Worm (Caenorhabditis elegans) whole organism, young adult: ENCODE measurements around the gene clec-238.

Experiments
- B0019.2 ChIP-seq: fragments of 200-800 bp; sonication (Bioruptor generic); conservative IDR thresholded peaks from 2 replicates; pipeline ENCODE4 v1.3.6; 2022; ENCODE audit warnings: missing genetic modification reagents, missing genetic modification characterization, missing compliant biosample characterization
- B0336.3 ChIP-seq: fragments of 200-800 bp; sonication (Bioruptor generic); IDR thresholded peaks from 2 replicates; pipeline ENCODE4 v1.3.6; 2022; ENCODE audit warnings: missing genetic modification characterization, missing compliant biosample characterization
- C06A6.2 ChIP-seq: fragments of 200-800 bp; sonication (Bioruptor generic); conservative IDR thresholded peaks from 2 replicates; pipeline ENCODE4 v1.3.6; 2022; ENCODE audit warnings: missing genetic modification characterization, missing compliant biosample characterization
- C17E4.6 ChIP-seq: fragments of 200-800 bp; sonication (Bioruptor generic); IDR thresholded peaks from 2 replicates; pipeline ENCODE4 v1.3.6; 2022; ENCODE audit warnings: missing genetic modification reagents, missing genetic modification characterization, missing compliant biosample characterization
- F37B4.10 ChIP-seq: fragments of 200-800 bp; sonication (Bioruptor generic); IDR thresholded peaks from 2 replicates; pipeline ENCODE4 v1.3.6; 2022; ENCODE audit warnings: missing genetic modification characterization, missing compliant biosample characterization
- F49E8.2 ChIP-seq: sonication (generic microtip); optimal IDR thresholded peaks from 3 replicates; lab custom pipeline; 2017; ENCODE audit warnings: missing genetic modification characterization, mild to moderate bottlenecking, missing compliant biosample characterization, antibody characterized with exemption, moderate library complexity; ENCODE audit not compliant: insufficient read depth
- F57C9.4 ChIP-seq: sonication (generic microtip); optimal IDR thresholded peaks from 2 replicates; lab custom pipeline; 2017; ENCODE audit warnings: mild to moderate bottlenecking, missing genetic modification characterization, missing compliant biosample characterization
- K12H6.12 ChIP-seq: fragments of 200-800 bp; sonication (Bioruptor generic); optimal IDR thresholded peaks from 2 replicates; lab custom pipeline; 2018; ENCODE audit warnings: mild to moderate bottlenecking, missing genetic modification characterization, missing compliant biosample characterization
- T07F8.4 ChIP-seq: sonication (generic microtip); optimal IDR thresholded peaks from 2 replicates; lab custom pipeline; 2016; ENCODE audit warnings: mild to moderate bottlenecking, missing genetic modification characterization, moderate library complexity, missing compliant biosample characterization
- T26A5.8 ChIP-seq: sonication (generic microtip); optimal IDR thresholded peaks from 2 replicates; lab custom pipeline; 2016; ENCODE audit warnings: missing genetic modification characterization, missing compliant biosample characterization
- Y53G8AR.9 ChIP-seq: fragments of 200-800 bp; sonication (Bioruptor generic); conservative IDR thresholded peaks from 2 replicates; pipeline ENCODE4 v1.3.6; 2022; ENCODE audit warnings: missing genetic modification reagents, missing genetic modification characterization, missing compliant biosample characterization
- Y67H2A.10 ChIP-seq: fragments of 200-800 bp; sonication (Bioruptor generic); conservative IDR thresholded peaks from 2 replicates; pipeline ENCODE4 v1.3.6; 2022; ENCODE audit warnings: missing genetic modification reagents, missing genetic modification characterization, missing compliant biosample characterization
- Y79H2A.3 ChIP-seq: fragments of 200-800 bp; sonication (Bioruptor generic); conservative IDR thresholded peaks from 2 replicates; pipeline ENCODE4 v1.3.6; 2022; ENCODE audit warnings: missing genetic modification reagents, missing genetic modification characterization, missing compliant biosample characterization
- ZK185.1 ChIP-seq: sonication (generic microtip); optimal IDR thresholded peaks from 2 replicates; lab custom pipeline; 2016; ENCODE audit warnings: mild to moderate bottlenecking, missing genetic modification characterization, missing compliant biosample characterization; ENCODE audit not compliant: poor library complexity, severe bottlenecking
- akir-1 ChIP-seq: fragments of 200-800 bp; sonication (Bioruptor generic); optimal IDR thresholded peaks from 2 replicates; lab custom pipeline; 2018; ENCODE audit warnings: mild to moderate bottlenecking, missing genetic modification characterization, moderate library complexity, missing compliant biosample characterization
- aptf-3 ChIP-seq: fragments of 200-800 bp; sonication (Bioruptor generic); IDR thresholded peaks from 2 replicates; pipeline ENCODE4 v1.3.6; 2022; ENCODE audit warnings: missing genetic modification characterization, missing compliant biosample characterization
- athp-1 ChIP-seq: sonication (generic microtip); optimal IDR thresholded peaks from 2 replicates; lab custom pipeline; 2017; ENCODE audit warnings: mild to moderate bottlenecking, missing genetic modification characterization, missing compliant biosample characterization
- attf-3 ChIP-seq: fragments of 200-800 bp; sonication (Bioruptor generic); conservative IDR thresholded peaks from 2 replicates; pipeline ENCODE4 v1.3.6; 2022; ENCODE audit warnings: missing genetic modification reagents, missing genetic modification characterization, missing compliant biosample characterization
- bed-2 ChIP-seq: fragments of 200-800 bp; sonication (Bioruptor generic); IDR thresholded peaks from 2 replicates; pipeline ENCODE4 v1.3.6; 2022; ENCODE audit warnings: missing genetic modification reagents, missing genetic modification characterization, missing compliant biosample characterization
- ceh-27 ChIP-seq: fragments of 200-800 bp; sonication (Bioruptor generic); optimal IDR thresholded peaks from 2 replicates; lab custom pipeline; 2018; ENCODE audit warnings: mild to moderate bottlenecking, missing genetic modification characterization, moderate library complexity, missing compliant biosample characterization
- ceh-91 ChIP-seq: fragments of 200-800 bp; sonication (Bioruptor generic); IDR thresholded peaks from 2 replicates; pipeline ENCODE4 v1.3.6; 2022; ENCODE audit warnings: missing genetic modification reagents, missing genetic modification characterization, missing compliant biosample characterization
- chd-7 ChIP-seq: sonication (generic microtip); optimal IDR thresholded peaks from 2 replicates; lab custom pipeline; 2016; ENCODE audit warnings: mild to moderate bottlenecking, missing genetic modification characterization, moderate library complexity, missing compliant biosample characterization
- dox-1 ChIP-seq: fragments of 200-800 bp; sonication (Bioruptor generic); IDR thresholded peaks from 2 replicates; pipeline ENCODE4 v1.3.6; 2022; ENCODE audit warnings: missing genetic modification reagents, missing genetic modification characterization, missing compliant biosample characterization
- dpff-1 ChIP-seq: sonication (generic microtip); optimal IDR thresholded peaks from 2 replicates; lab custom pipeline; 2017; ENCODE audit warnings: mild to moderate bottlenecking, missing genetic modification characterization, missing compliant biosample characterization
- hmg-20 ChIP-seq: fragments of 200-800 bp; sonication (Bioruptor generic); IDR thresholded peaks from 2 replicates; pipeline ENCODE4 v1.3.6; 2022; ENCODE audit warnings: missing genetic modification reagents, missing genetic modification characterization, missing compliant biosample characterization
- lag-1 ChIP-seq: fragments of 200-800 bp; sonication (Bioruptor generic); IDR thresholded peaks from 2 replicates; pipeline ENCODE4 v1.3.6; 2022; ENCODE audit warnings: missing genetic modification reagents, missing genetic modification characterization, missing compliant biosample characterization
- let-526 ChIP-seq: fragments of 200-800 bp; sonication (Bioruptor generic); IDR thresholded peaks from 2 replicates; pipeline ENCODE4 v1.3.6; 2022; ENCODE audit warnings: missing genetic modification reagents, missing genetic modification characterization, missing compliant biosample characterization
- lsl-1 ChIP-seq: fragments of 200-800 bp; sonication (Bioruptor generic); optimal IDR thresholded peaks from 2 replicates; lab custom pipeline; 2018; ENCODE audit warnings: mild to moderate bottlenecking, missing genetic modification characterization, moderate library complexity, missing compliant biosample characterization
- lsy-27 ChIP-seq: sonication (generic microtip); optimal IDR thresholded peaks from 2 replicates; lab custom pipeline; 2017; ENCODE audit warnings: missing genetic modification characterization, mild to moderate bottlenecking, missing compliant biosample characterization, antibody characterized with exemption, missing genotype, borderline replicate concordance; ENCODE audit not compliant: insufficient read depth
- madf-3 ChIP-seq: fragments of 200-800 bp; sonication (Bioruptor generic); IDR thresholded peaks from 2 replicates; pipeline ENCODE4 v1.3.6; 2022; ENCODE audit warnings: missing genetic modification reagents, missing genetic modification characterization, missing compliant biosample characterization
- madf-8 ChIP-seq: fragments of 200-800 bp; sonication (Bioruptor generic); conservative IDR thresholded peaks from 2 replicates; pipeline ENCODE4 v1.3.6; 2022; ENCODE audit warnings: missing genetic modification reagents, missing genetic modification characterization, missing compliant biosample characterization
- nfya-2 ChIP-seq: fragments of 200-800 bp; sonication (Bioruptor generic); IDR thresholded peaks from 2 replicates; pipeline ENCODE4 v1.3.6; 2022; ENCODE audit warnings: missing genetic modification reagents, missing genetic modification characterization, missing compliant biosample characterization
- nfyb-1 ChIP-seq: fragments of 200-800 bp; sonication (Bioruptor generic); IDR thresholded peaks from 2 replicates; pipeline ENCODE4 v1.3.6; 2022; ENCODE audit warnings: missing genetic modification reagents, missing genetic modification characterization, missing compliant biosample characterization
- rcor-1 ChIP-seq: fragments of 200-800 bp; sonication (Bioruptor generic); IDR thresholded peaks from 2 replicates; pipeline ENCODE4 v1.3.6; 2022; ENCODE audit warnings: missing genetic modification reagents, missing genetic modification characterization, missing compliant biosample characterization
- rpc-1 ChIP-seq, 2 experiments: fragments of 150-350 bp in 1 of 2; sonication (generic microtip) in 1 of 2; optimal IDR thresholded peaks; 2 replicates each; lab custom pipeline; 2014 to 2018; ENCODE audit warnings: missing biosample characterization in 1 of 2, missing genetic modification characterization in 1 of 2, missing genetic modification reagents in 1 of 2, missing genotype in 1 of 2
- sea-2 ChIP-seq: fragments of 200-800 bp; sonication (Bioruptor generic); IDR thresholded peaks from 2 replicates; pipeline ENCODE4 v1.3.6; 2022; ENCODE audit warnings: missing genetic modification characterization, missing compliant biosample characterization
- snpc-1.1 ChIP-seq: sonication (generic microtip); optimal IDR thresholded peaks from 2 replicates; lab custom pipeline; 2017; ENCODE audit warnings: missing genetic modification characterization, mild to moderate bottlenecking, missing compliant biosample characterization, antibody characterized with exemption, moderate library complexity, missing genotype, missing genetic modification reagents; ENCODE audit not compliant: insufficient read depth
- snpc-1.3 ChIP-seq: sonication (generic microtip); optimal IDR thresholded peaks from 2 replicates; lab custom pipeline; 2017; ENCODE audit warnings: missing genetic modification characterization, mild to moderate bottlenecking, missing compliant biosample characterization, antibody characterized with exemption, moderate library complexity, missing genotype, missing genetic modification reagents; ENCODE audit not compliant: insufficient read depth
- unc-130 ChIP-seq: sonication (generic microtip); optimal IDR thresholded peaks from 2 replicates; lab custom pipeline; 2016; ENCODE audit warnings: missing genetic modification reagents, missing genetic modification characterization, missing compliant biosample characterization
- unc-62 ChIP-seq: fragments of 150-350 bp; optimal IDR thresholded peaks from 2 replicates; lab custom pipeline; 2014; ENCODE audit warnings: missing biosample characterization, missing genetic modification reagents, missing genetic modification characterization
- ztf-25 ChIP-seq: fragments of 200-800 bp; sonication (Bioruptor generic); IDR thresholded peaks from 2 replicates; pipeline ENCODE4 v1.3.6; 2022; ENCODE audit warnings: missing genetic modification reagents, missing genetic modification characterization, missing compliant biosample characterization
- ztf-6 ChIP-seq: fragments of 200-800 bp; sonication (Bioruptor generic); IDR thresholded peaks from 2 replicates; pipeline ENCODE4 v1.3.6; 2022; ENCODE audit warnings: missing genetic modification reagents, missing genetic modification characterization, missing compliant biosample characterization

The clec-238 gene

ce11 chrV:16972134-16972533 lies 20.5 kb downstream of the clec-238 start, which contains the start of gene srh-119:
srh-119 (plus strand) TSS chrV:16972434.
- TF ChIP-seq let-526 (GFP tag; lab: Robert Waterston, UW), result no peak
- no peak for TF ChIP-seq attf-3 (GFP tag; lab: Robert Waterston, UW)
- no peak for TF ChIP-seq ZK185.1 (tag; lab: Kevin White, UChicago)
- TF ChIP-seq madf-8, result no peak
- TF ChIP-seq ceh-27 (GFP tag; lab: Kevin White, UChicago), result no peak
- TF ChIP-seq B0019.2 (GFP tag; lab: Robert Waterston, UW), result no peak
- no peak for TF ChIP-seq F37B4.10 (GFP tag; lab: Robert Waterston, UW)

ce11 chrV:16973338-16973737 lies 21.7 kb downstream of the clec-238 start:
- no peak for TF ChIP-seq T26A5.8 (tag; lab: Kevin White, UChicago)
- TF ChIP-seq nfyb-1, result no peak
- no peak for TF ChIP-seq lsl-1 (GFP tag; lab: Kevin White, UChicago)
- no peak for TF ChIP-seq C06A6.2 (GFP tag; lab: Robert Waterston, UW)
- no peak for TF ChIP-seq bed-2 (GFP tag; lab: Robert Waterston, UW)
- TF ChIP-seq C17E4.6, result no peak
- TF ChIP-seq unc-130 (GFP tag; lab: Kevin White, UChicago), result no peak
- no peak for TF ChIP-seq madf-3 (GFP tag; lab: Robert Waterston, UW)
- no peak for TF ChIP-seq rcor-1 (GFP tag; lab: Robert Waterston, UW)
- no peak for TF ChIP-seq B0336.3 (GFP tag; lab: Robert Waterston, UW)
- no peak for TF ChIP-seq ztf-25 (GFP tag; lab: Robert Waterston, UW)
- TF ChIP-seq snpc-1.1 (tag; lab: Kevin White, UChicago), result no peak

- TF ChIP-seq lsy-27 (tag; lab: Kevin White, UChicago) (no peak), dox-1 (no peak), ztf-6 (GFP tag; lab: Robert Waterston, UW) (no peak), Y79H2A.3 (GFP tag; lab: Robert Waterston, UW) (no peak), hmg-20 (no peak), chd-7 (tag; lab: Kevin White, UChicago) (no peak), lsl-1 (GFP tag; lab: Kevin White, UChicago) (no peak), dpff-1 (no peak), sea-2 (GFP tag; lab: Robert Waterston, UW) (no peak), T07F8.4 (tag; lab: Kevin White, UChicago) (no peak), snpc-1.3 (tag; lab: Kevin White, UChicago) (no peak), aptf-3 (GFP tag; lab: Robert Waterston, UW) (no peak), let-526 (GFP tag; lab: Robert Waterston, UW) (no peak)
Measured at ce11 chrV:16974919-16975318, 23.3 kb downstream of the clec-238 start, which contains the start of gene srx-54. srx-54 (plus strand) TSS chrV:16975219.

ce11 chrV:16980368-16980767 lies 28.8 kb downstream of the clec-238 start, which contains the start of gene srz-54:
srz-54 (plus strand) TSS chrV:16980668.
- TF ChIP-seq madf-3 (GFP tag; lab: Robert Waterston, UW) (no peak), chd-7 (tag; lab: Kevin White, UChicago) (no peak), athp-1 (tag; lab: Kevin White, UChicago) (no peak), aptf-3 (GFP tag; lab: Robert Waterston, UW) (no peak), K12H6.12 (tag; lab: Kevin White, UChicago) (no peak), Y53G8AR.9 (no peak), rpc-1 (optimal IDR thresholded peaks at IDR 0.05; lab: Kevin White, UChicago) (no peak), rpc-1 (tag; optimal IDR thresholded peaks at IDR 0.05; lab: Kevin White, UChicago) (no peak), T26A5.8 (tag; lab: Kevin White, UChicago) (no peak), F49E8.2 (tag; lab: Kevin White, UChicago) (no peak), lsy-27 (tag; lab: Kevin White, UChicago) (no peak), ceh-91 (no peak), nfya-2 (no peak), C17E4.6 (no peak), Y67H2A.10 (GFP tag; lab: Robert Waterston, UW) (no peak), lag-1 (GFP tag; lab: Robert Waterston, UW) (no peak), akir-1 (GFP tag; lab: Kevin White, UChicago) (no peak), F57C9.4 (tag; lab: Kevin White, UChicago) (no peak), unc-62 (GFP tag; lab: Kevin White, UChicago) (no peak)
- TF ChIP-seq, all 124 proteins: peak for 0
